Fruit fly (Drosophila melanogaster) whole organism: Measurements from ENCODE around the gene salt.

Experiments
- Dll ChIP-seq: fragments of >200 bp; optimal IDR thresholded peaks from 2 replicates; lab custom pipeline; 2017
- psq ChIP-seq: fragments of >200 bp; optimal IDR thresholded peaks from 2 replicates; lab custom pipeline; 2017
- usp ChIP-seq: fragments of >200 bp; optimal IDR thresholded peaks from 2 replicates; lab custom pipeline; 2017; ENCODE audit warnings: missing biosample characterization, missing genetic modification characterization, mixed read lengths

DNA sequence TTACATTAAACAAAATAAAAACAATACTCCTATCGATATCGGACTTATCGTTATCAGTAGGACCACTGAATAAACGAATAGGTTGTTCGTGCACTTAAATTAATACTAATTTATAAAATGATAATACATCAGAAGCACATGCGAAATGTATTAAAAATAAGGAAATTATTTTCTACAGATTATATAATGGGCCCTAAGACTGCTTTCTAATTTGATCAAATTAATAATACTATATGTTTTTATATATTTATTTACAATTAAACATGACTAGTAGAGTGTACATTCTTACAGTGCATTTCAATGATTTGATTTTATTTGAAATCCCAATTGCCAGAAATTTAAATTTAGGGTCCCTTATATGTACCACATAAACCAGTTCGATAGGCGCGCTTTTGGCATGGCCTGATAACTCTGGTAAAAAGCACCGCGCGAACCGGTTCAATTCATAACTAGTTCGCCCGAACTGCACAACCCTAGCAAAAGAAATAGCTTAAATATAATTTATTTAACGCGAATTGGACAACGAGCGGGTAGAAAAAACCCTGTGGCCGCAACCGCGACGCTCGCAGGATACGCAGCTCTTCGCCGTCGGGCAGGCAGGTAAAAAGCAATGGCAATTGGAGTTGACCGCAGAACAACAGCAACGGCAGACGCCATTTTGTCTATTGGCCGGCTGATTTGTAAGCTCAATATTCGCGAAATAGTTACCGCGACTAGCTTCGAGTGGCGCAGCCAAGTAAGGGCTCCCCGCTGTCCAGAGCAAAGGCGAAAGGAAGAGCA lies 22.3 kb upstream of the salt start, which contains the start of the genes CG2126 and faf:
- TF ChIP-seq usp (GFP tag; lab: Kevin White, UChicago) (no peak), psq (lab: Kevin White, UChicago) (no peak), Dll (no peak)
